Fruit fly (Drosophila melanogaster) whole organism, embryonic: Measurements from ENCODE around the gene cv-c.

ENCODE experiments used
- CG11504 ChIP-seq: fragments of 200-800 bp; sonication (Bioruptor generic); optimal IDR thresholded peaks from 3 replicates; lab custom pipeline; 2019; ENCODE audit warnings: missing biosample characterization, mild to moderate bottlenecking, missing genetic modification characterization, moderate library complexity
- CG1233 ChIP-seq: fragments of 200-800 bp; sonication (Bioruptor generic); optimal IDR thresholded peaks from 4 replicates; lab custom pipeline; 2018; ENCODE audit warnings: missing biosample characterization, mild to moderate bottlenecking, missing genetic modification characterization
- CG13123 ChIP-seq: fragments of 200-800 bp; sonication (Bioruptor generic); optimal IDR thresholded peaks from 2 replicates; lab custom pipeline; 2016; ENCODE audit warnings: missing biosample characterization, missing genetic modification characterization
- CG14050 ChIP-seq: fragments of 200-800 bp; sonication (Bioruptor generic); IDR thresholded peaks from 3 replicates; pipeline ENCODE4 v1.3.6; 2022; ENCODE audit warnings: missing biosample characterization, missing genetic modification characterization
- CG1529 ChIP-seq: fragments of 200-800 bp; sonication (Bioruptor generic); optimal IDR thresholded peaks from 3 replicates; lab custom pipeline; 2018; ENCODE audit warnings: missing biosample characterization, missing genetic modification characterization
- CG15514 ChIP-seq: fragments of 200-800 bp; sonication (Bioruptor generic); optimal IDR thresholded peaks from 3 replicates; lab custom pipeline; 2017; ENCODE audit warnings: missing biosample characterization, missing genetic modification characterization, mild to moderate bottlenecking, moderate library complexity, missing genetic modification reagents
- CG15696 ChIP-seq: fragments of 200-800 bp; sonication (Bioruptor generic); optimal IDR thresholded peaks from 2 replicates; lab custom pipeline; 2019; ENCODE audit warnings: missing biosample characterization, mild to moderate bottlenecking, missing genetic modification characterization, moderate library complexity
- CG2199 ChIP-seq: fragments of 200-800 bp; sonication (Bioruptor generic); IDR thresholded peaks from 3 replicates; pipeline ENCODE4 v1.3.6; 2022; ENCODE audit warnings: missing biosample characterization, missing genetic modification characterization
- CG30020 ChIP-seq: fragments of 200-800 bp; optimal IDR thresholded peaks from 2 replicates; lab custom pipeline; 2019; ENCODE audit warnings: missing biosample characterization, mild to moderate bottlenecking, missing genetic modification characterization, moderate library complexity
- CG34422 ChIP-seq: fragments of 200-800 bp; sonication (Bioruptor generic); IDR thresholded peaks from 3 replicates; pipeline ENCODE4 v1.3.6; 2022; ENCODE audit warnings: missing biosample characterization, missing genetic modification characterization
- CG3838 ChIP-seq: fragments of 200-800 bp; sonication (Bioruptor generic); optimal IDR thresholded peaks from 3 replicates; lab custom pipeline; 2016; ENCODE audit warnings: missing biosample characterization, missing genetic modification characterization
- CG42726 ChIP-seq: fragments of 200-800 bp; sonication (Bioruptor generic); IDR thresholded peaks from 2 replicates; pipeline ENCODE4 v1.3.6; 2022; ENCODE audit warnings: missing biosample characterization, missing genetic modification characterization; ENCODE audit not compliant: partially characterized antibody
- CG4617 ChIP-seq: fragments of 200-800 bp; sonication (Bioruptor generic); optimal IDR thresholded peaks from 3 replicates; lab custom pipeline; 2016; ENCODE audit warnings: missing biosample characterization, missing genetic modification characterization, borderline replicate concordance
- CG5245 ChIP-seq: fragments of 200-800 bp; sonication (Bioruptor generic); optimal IDR thresholded peaks from 3 replicates; lab custom pipeline; 2016; ENCODE audit warnings: missing biosample characterization, missing genetic modification characterization
- CG5953 ChIP-seq: fragments of 200-800 bp; sonication (Bioruptor generic); IDR thresholded peaks from 2 replicates; pipeline ENCODE4 v1.3.6; 2022; ENCODE audit warnings: missing biosample characterization, missing genetic modification characterization
- CG6683 ChIP-seq: fragments of 200-800 bp; sonication (Bioruptor generic); optimal IDR thresholded peaks from 2 replicates; lab custom pipeline; 2017; ENCODE audit warnings: missing biosample characterization, mild to moderate bottlenecking, missing genetic modification characterization, missing genetic modification reagents
- CG9215 ChIP-seq: fragments of 200-800 bp; sonication (Bioruptor generic); IDR thresholded peaks from 2 replicates; pipeline ENCODE4 v1.3.6; 2022; ENCODE audit warnings: missing biosample characterization, missing genetic modification characterization
- Chrac-16 ChIP-seq: fragments of 200-800 bp; sonication (Bioruptor generic); optimal IDR thresholded peaks from 3 replicates; lab custom pipeline; 2016; ENCODE audit warnings: missing biosample characterization, missing genetic modification characterization
- CkIIα-i1 ChIP-seq: fragments of 200-800 bp; sonication (Bioruptor generic); IDR thresholded peaks from 2 replicates; pipeline ENCODE4 v1.3.6; 2022; ENCODE audit warnings: missing biosample characterization, missing genetic modification characterization
- Dip2 ChIP-seq: fragments of 200-800 bp; sonication (Bioruptor generic); IDR thresholded peaks from 2 replicates; pipeline ENCODE4 v1.3.6; 2022; ENCODE audit warnings: missing biosample characterization, missing genetic modification characterization
- HmgD ChIP-seq: fragments of 200-800 bp; sonication (Bioruptor generic); optimal IDR thresholded peaks from 3 replicates; lab custom pipeline; 2016; ENCODE audit warnings: missing biosample characterization, missing genetic modification characterization
- Hmr ChIP-seq: fragments of 200-800 bp; sonication (Bioruptor generic); optimal IDR thresholded peaks from 3 replicates; lab custom pipeline; 2017; ENCODE audit warnings: mild to moderate bottlenecking, missing biosample characterization, missing genetic modification reagents, missing genetic modification characterization
- Hr3 ChIP-seq: fragments of 200-800 bp; sonication (Bioruptor generic); optimal IDR thresholded peaks from 3 replicates; lab custom pipeline; 2016; ENCODE audit warnings: missing biosample characterization, missing genetic modification characterization
- Kr ChIP-seq: fragments of 200-800 bp; sonication (Bioruptor generic); optimal IDR thresholded peaks from 2 replicates; lab custom pipeline; 2017; ENCODE audit warnings: missing biosample characterization, mild to moderate bottlenecking, missing genetic modification characterization
- Max ChIP-seq: fragments of 200-800 bp; sonication (Bioruptor generic); optimal IDR thresholded peaks from 2 replicates; lab custom pipeline; 2016; ENCODE audit warnings: missing biosample characterization, mild to moderate bottlenecking, missing genetic modification characterization
- NK7.1 ChIP-seq: fragments of 200-800 bp; sonication (Bioruptor generic); optimal IDR thresholded peaks from 3 replicates; lab custom pipeline; 2016; ENCODE audit warnings: missing biosample characterization, missing genetic modification characterization
- Nf-YC ChIP-seq: fragments of 200-800 bp; optimal IDR thresholded peaks from 3 replicates; lab custom pipeline; 2019; ENCODE audit warnings: missing biosample characterization, mild to moderate bottlenecking, missing genetic modification characterization, moderate library complexity
- NfI ChIP-seq: fragments of 200-800 bp; sonication (Bioruptor generic); optimal IDR thresholded peaks from 3 replicates; lab custom pipeline; 2018; ENCODE audit warnings: missing biosample characterization, mild to moderate bottlenecking, missing genetic modification characterization, moderate library complexity
- Oaz ChIP-seq: fragments of 200-800 bp; sonication (Bioruptor generic); IDR thresholded peaks from 2 replicates; pipeline ENCODE4 v1.3.6; 2022; ENCODE audit warnings: missing biosample characterization, missing genetic modification characterization
- Sin3A ChIP-seq: fragments of >200 bp; optimal IDR thresholded peaks from 2 replicates; lab custom pipeline; 2018
- Sox100B ChIP-seq: fragments of 200-800 bp; sonication (Bioruptor generic); optimal IDR thresholded peaks from 3 replicates; lab custom pipeline; 2018; ENCODE audit warnings: missing biosample characterization, mild to moderate bottlenecking, missing genetic modification characterization
- Ssrp ChIP-seq: fragments of 200-800 bp; sonication (Bioruptor generic); optimal IDR thresholded peaks from 2 replicates; lab custom pipeline; 2018; ENCODE audit warnings: missing biosample characterization, mild to moderate bottlenecking, missing genetic modification characterization, moderate library complexity
- bcd ChIP-seq: fragments of 200-800 bp; sonication (Bioruptor generic); optimal IDR thresholded peaks from 2 replicates; lab custom pipeline; 2017; ENCODE audit warnings: missing biosample characterization, mild to moderate bottlenecking, missing genetic modification characterization
- bowl ChIP-seq: fragments of 200-800 bp; sonication (Bioruptor generic); IDR thresholded peaks from 2 replicates; pipeline ENCODE4 v1.3.6; 2022; ENCODE audit warnings: missing biosample characterization, missing genetic modification characterization
- chif ChIP-seq, 2 experiments: fragments of 200-800 bp; sonication (Bioruptor generic); optimal IDR thresholded peaks; 3 replicates each; lab custom pipeline; 2016; ENCODE audit warnings: missing biosample characterization in 2 of 2, missing genetic modification characterization in 2 of 2
- chn ChIP-seq: fragments of 200-800 bp; sonication (Bioruptor generic); optimal IDR thresholded peaks from 2 replicates; lab custom pipeline; 2016; ENCODE audit warnings: missing biosample characterization, missing genetic modification characterization
- ci ChIP-seq: fragments of 200-800 bp; sonication (Bioruptor generic); IDR thresholded peaks from 3 replicates; pipeline ENCODE4 v1.3.6; 2022; ENCODE audit warnings: missing biosample characterization, missing genetic modification characterization
- dimm ChIP-seq: fragments of 200-800 bp; sonication (Bioruptor generic); IDR thresholded peaks from 2 replicates; pipeline ENCODE4 v1.3.6; 2022; ENCODE audit warnings: missing biosample characterization, missing genetic modification characterization
- dmrt99B ChIP-seq: fragments of 200-800 bp; sonication (Bioruptor generic); optimal IDR thresholded peaks from 2 replicates; lab custom pipeline; 2018; ENCODE audit warnings: missing biosample characterization, mild to moderate bottlenecking, missing genetic modification characterization, moderate library complexity
- gsb-n ChIP-seq: fragments of 200-800 bp; sonication (Bioruptor generic); optimal IDR thresholded peaks from 3 replicates; lab custom pipeline; 2018; ENCODE audit warnings: missing biosample characterization, mild to moderate bottlenecking, missing genetic modification characterization
- hth ChIP-seq: fragments of >200 bp; optimal IDR thresholded peaks from 2 replicates; lab custom pipeline; 2017; ENCODE audit warnings: inconsistent platforms
- luna ChIP-seq: fragments of 200-800 bp; sonication (Bioruptor generic); optimal IDR thresholded peaks from 2 replicates; lab custom pipeline; 2016; ENCODE audit warnings: missing biosample characterization, missing genetic modification characterization
- nerfin-2 ChIP-seq: fragments of 200-800 bp; sonication (Bioruptor generic); IDR thresholded peaks from 2 replicates; pipeline ENCODE4 v1.3.6; 2022; ENCODE audit warnings: missing biosample characterization, missing genetic modification characterization; ENCODE audit not compliant: partially characterized antibody
- onecut ChIP-seq: fragments of 200-800 bp; sonication (Bioruptor generic); IDR thresholded peaks from 2 replicates; pipeline ENCODE4 v1.3.6; 2022; ENCODE audit warnings: missing biosample characterization, missing genetic modification characterization
- pnt ChIP-seq: fragments of 200-800 bp; sonication (Bioruptor generic); optimal IDR thresholded peaks from 3 replicates; lab custom pipeline; 2016; ENCODE audit warnings: missing biosample characterization, missing genetic modification characterization
- ranshi ChIP-seq: fragments of 200-800 bp; sonication (Bioruptor generic); IDR thresholded peaks from 2 replicates; pipeline ENCODE4 v1.3.6; 2022; ENCODE audit warnings: missing biosample characterization, missing genetic modification characterization
- sim ChIP-seq: fragments of 200-800 bp; sonication (Bioruptor generic); IDR thresholded peaks from 2 replicates; pipeline ENCODE4 v1.3.6; 2022; ENCODE audit warnings: missing biosample characterization, missing genetic modification characterization
- sna ChIP-seq: fragments of 200-800 bp; sonication (Bioruptor generic); IDR thresholded peaks from 2 replicates; pipeline ENCODE4 v1.3.6; 2022; ENCODE audit warnings: missing biosample characterization, missing genetic modification characterization; ENCODE audit not compliant: partially characterized antibody
- sr ChIP-seq: fragments of 200-800 bp; sonication (Bioruptor generic); IDR thresholded peaks from 3 replicates; pipeline ENCODE4 v1.3.6; 2022; ENCODE audit warnings: missing biosample characterization, missing genetic modification characterization
- tap ChIP-seq: fragments of 200-800 bp; optimal IDR thresholded peaks from 3 replicates; lab custom pipeline; 2019; ENCODE audit warnings: missing biosample characterization, mild to moderate bottlenecking, missing genetic modification characterization, moderate library complexity
- unc-4 ChIP-seq: fragments of 200-800 bp; sonication (Bioruptor generic); IDR thresholded peaks from 2 replicates; pipeline ENCODE4 v1.3.6; 2022; ENCODE audit warnings: missing biosample characterization, missing genetic modification characterization; ENCODE audit not compliant: partially characterized antibody

Gene cv-c

dm6 chr3R:14373192-14373827 is 108.2 kb downstream of the cv-c start:
- TF ChIP-seq CG1233 (GFP tag; lab: Kevin White, UChicago) = peak; percentile 70
- TF ChIP-seq gsb-n = peak; percentile 81
- peak; percentile 94 for TF ChIP-seq Hr3 (GFP tag; lab: Kevin White, UChicago)
- peak; percentile 97 for TF ChIP-seq chn (GFP tag; lab: Kevin White, UChicago)
- TF ChIP-seq CG5245 = peak; percentile 75
- TF ChIP-seq CG9215 (GFP tag; lab: Robert Waterston, UW) = peak; percentile 53
- peak; percentile 87 for TF ChIP-seq bcd (GFP tag; lab: Kevin White, UChicago)
- peak; percentile 95 for TF ChIP-seq Chrac-16 (GFP tag; lab: Kevin White, UChicago)
- peak; percentile 57 for TF ChIP-seq CG30020 (tag; lab: Kevin White, UChicago)
- peak; percentile 95 for TF ChIP-seq bowl (GFP tag; lab: Robert Waterston, UW)
- peak; percentile 99 for TF ChIP-seq ci
- no peak for TF ChIP-seq CG42726 (GFP tag; lab: Robert Waterston, UW)
- TF ChIP-seq Nf-YC (tag; lab: Kevin White, UChicago) = peak; percentile 49
- no peak for TF ChIP-seq unc-4 (GFP tag; lab: Robert Waterston, UW)
- TF ChIP-seq dmrt99B (tag; lab: Kevin White, UChicago) = peak; percentile 88
- peak; percentile 83 for TF ChIP-seq Max (GFP tag; lab: Kevin White, UChicago)
- peak; percentile 83 for TF ChIP-seq CG3838 (GFP tag; lab: Kevin White, UChicago)
- TF ChIP-seq CG14050 (GFP tag; lab: Robert Waterston, UW) = peak; percentile 96
- peak; percentile 84 for TF ChIP-seq sr
- peak; percentile 96 for TF ChIP-seq CG5953 (GFP tag; lab: Robert Waterston, UW)
- TF ChIP-seq chif (GFP tag; optimal IDR thresholded peaks at IDR 0.05; lab: Kevin White, UChicago) = peak; percentile 92 to 97
- peak; percentile 90 for TF ChIP-seq Oaz (GFP tag; lab: Robert Waterston, UW)
- TF ChIP-seq CG4617 (GFP tag; lab: Kevin White, UChicago) = peak; percentile 87
- TF ChIP-seq CG1529 (GFP tag; lab: Kevin White, UChicago) = peak; percentile 95
- TF ChIP-seq sim (GFP tag; lab: Robert Waterston, UW) = peak; percentile 82
- peak; percentile 92 for TF ChIP-seq CG13123 (GFP tag; lab: Kevin White, UChicago)
- TF ChIP-seq NK7.1 (GFP tag; lab: Kevin White, UChicago) = peak; percentile 92
- peak; percentile 95 for TF ChIP-seq NfI (GFP tag; lab: Kevin White, UChicago)
- peak; percentile 71 for TF ChIP-seq HmgD (GFP tag; lab: Kevin White, UChicago)
- no peak for TF ChIP-seq nerfin-2 (GFP tag; lab: Robert Waterston, UW)
- TF ChIP-seq dimm (GFP tag; lab: Robert Waterston, UW) = peak; percentile 92
- TF ChIP-seq CG6683 (GFP tag; lab: Kevin White, UChicago) = peak; percentile 61
- peak; percentile 100 for TF ChIP-seq CG11504 (tag; lab: Kevin White, UChicago)
- peak; percentile 91 for TF ChIP-seq pnt (GFP tag; lab: Kevin White, UChicago)
- no peak for TF ChIP-seq hth (lab: Kevin White, UChicago)
- no peak for TF ChIP-seq CkIIα-i1
- no peak for TF ChIP-seq Kr (GFP tag; lab: Kevin White, UChicago)
- TF ChIP-seq CG15696 (tag; lab: Kevin White, UChicago) = peak; percentile 23
- peak; percentile 95 for TF ChIP-seq CG34422 (GFP tag; lab: Robert Waterston, UW)
- TF ChIP-seq Dip2 (GFP tag; lab: Robert Waterston, UW) = no peak
- peak; percentile 69 for TF ChIP-seq ranshi (GFP tag; lab: Robert Waterston, UW)
- TF ChIP-seq Sox100B (GFP tag; lab: Kevin White, UChicago) = peak; percentile 81
- TF ChIP-seq luna = peak; percentile 89
- peak; percentile 86 for TF ChIP-seq onecut (GFP tag; lab: Robert Waterston, UW)
- TF ChIP-seq CG15514 (GFP tag; lab: Kevin White, UChicago) = peak; percentile 61
- TF ChIP-seq Hmr (GFP tag; lab: Kevin White, UChicago) = peak; percentile 89
- peak; percentile 62 for TF ChIP-seq tap (tag; lab: Kevin White, UChicago)
- no peak for TF ChIP-seq Sin3A (lab: Kevin White, UChicago)
- TF ChIP-seq CG2199 (GFP tag; lab: Robert Waterston, UW) = peak; percentile 99
- TF ChIP-seq Ssrp (tag; lab: Kevin White, UChicago) = peak; percentile 96
- no peak for TF ChIP-seq sna (GFP tag; lab: Robert Waterston, UW)
